Worm (Caenorhabditis elegans): ENCODE data around the gene dif-1.

The dif-1 gene

ce11 chrIV:7507305-7507704 is 45.5 kb downstream of the dif-1 start:
- TF ChIP-seq zag-1 (tag; optimal IDR thresholded peaks at IDR 0.05) (no peak), ama-1 (optimal IDR thresholded peaks at IDR 0.05) (peak; percentile 79), unc-98 (GFP tag; IDR thresholded peaks at IDR 0.05) (no peak), efl-1 (optimal IDR thresholded peaks at IDR 0.05) (peak; percentile 11 to 45), efl-1 (GFP tag; optimal IDR thresholded peaks at IDR 0.05 in 1 of 2) (peak; percentile 59 to 97), lin-35 (GFP tag; optimal IDR thresholded peaks at IDR 0.05) (peak; percentile 28 to 80), lin-13 (GFP tag; optimal IDR thresholded peaks at IDR 0.05) (peak; percentile 56), alr-1 (tag; optimal IDR thresholded peaks at IDR 0.05; ENCODE audit: borderline replicate concordance) (no peak), nhr-84 (tag; optimal IDR thresholded peaks at IDR 0.05) (no peak), C16A3.4 (tag; optimal IDR thresholded peaks at IDR 0.05) (peak; percentile 34), zip-4 (GFP tag; optimal IDR thresholded peaks at IDR 0.05) (no peak), lir-3 (tag; optimal IDR thresholded peaks at IDR 0.05; ENCODE audit: poor library complexity) (peak; percentile 9), fkh-8 (tag; optimal IDR thresholded peaks at IDR 0.05) (no peak), egl-13 (tag; optimal IDR thresholded peaks at IDR 0.05) (no peak), unc-86 (tag; optimal IDR thresholded peaks at IDR 0.05) (no peak), lin-39 (tag; optimal IDR thresholded peaks at IDR 0.05) (peak; percentile 9), unc-130 (tag; optimal IDR thresholded peaks at IDR 0.05) (peak; percentile 73), ceh-8 (GFP tag; optimal IDR thresholded peaks at IDR 0.05) (no peak), tbx-2 (tag; optimal IDR thresholded peaks at IDR 0.05) (no peak), nhr-19 (GFP tag; conservative IDR thresholded peaks at IDR 0.05) (peak; percentile 67), Y116A8C.19 (tag; optimal IDR thresholded peaks at IDR 0.05; ENCODE audit: borderline replicate concordance) (no peak), mab-9 (GFP tag; IDR thresholded peaks at IDR 0.05) (no peak), egl-27 (tag; optimal IDR thresholded peaks at IDR 0.05) (no peak), tlp-1 (tag; optimal IDR thresholded peaks at IDR 0.05) (no peak), blmp-1 (tag; optimal IDR thresholded peaks at IDR 0.05) (peak; percentile 57), ztf-4 (tag; optimal IDR thresholded peaks at IDR 0.05) (peak; percentile 6), ceh-82 (tag; optimal IDR thresholded peaks at IDR 0.05) (peak in 1 of 3 experiments; percentile 21), ztf-11 (tag; optimal IDR thresholded peaks at IDR 0.05) (no peak), swsn-7 (tag; optimal IDR thresholded peaks at IDR 0.05) (peak; percentile 35), snu-23 (GFP tag; optimal IDR thresholded peaks at IDR 0.05) (peak; percentile 69), nhr-71 (tag; optimal IDR thresholded peaks at IDR 0.05) (peak; percentile 83), nhr-11 (tag; optimal IDR thresholded peaks at IDR 0.05) (no peak), irx-1 (tag; optimal IDR thresholded peaks at IDR 0.05) (peak; percentile 17), pag-3 (tag; optimal IDR thresholded peaks at IDR 0.05; ENCODE audit: borderline replicate concordance, insufficient read depth) (no peak), C34B4.2 (tag; optimal IDR thresholded peaks at IDR 0.05) (no peak), lsy-2 (tag; optimal IDR thresholded peaks at IDR 0.05) (peak; percentile 35 to 59), nhr-28 (tag; optimal IDR thresholded peaks at IDR 0.05) (no peak), elt-2 (tag; optimal IDR thresholded peaks at IDR 0.05) (peak; percentile 29), sox-4 (tag; optimal IDR thresholded peaks at IDR 0.05) (no peak), nhr-76 (tag; optimal IDR thresholded peaks at IDR 0.05) (no peak), unc-62 (GFP tag; optimal IDR thresholded peaks at IDR 0.05) (no peak), snpc-4 (tag; optimal IDR thresholded peaks at IDR 0.05) (no peak), mef-2 (tag; optimal IDR thresholded peaks at IDR 0.05) (no peak), sptf-1 (tag; optimal IDR thresholded peaks at IDR 0.05) (no peak), unc-30 (tag; optimal IDR thresholded peaks at IDR 0.05) (no peak), rnt-1 (tag; optimal IDR thresholded peaks at IDR 0.05) (peak; percentile 60), elt-3 (tag; optimal IDR thresholded peaks at IDR 0.05) (peak in 1 of 6 experiments; percentile 65), nhr-47 (tag; optimal IDR thresholded peaks at IDR 0.05) (peak; percentile 32), dpl-1 (GFP tag; optimal IDR thresholded peaks at IDR 0.05) (peak in 2 of 3 experiments; percentile 51 to 66), lin-15B (tag; optimal IDR thresholded peaks at IDR 0.05) (no peak), hlh-17 (GFP tag; optimal IDR thresholded peaks at IDR 0.05; ENCODE audit: borderline replicate concordance) (no peak), grh-1 (GFP tag; IDR thresholded peaks at IDR 0.05) (0 out of 2 replicates have a peak, but pooled peaks have one; percentile 36), skn-1 (tag; optimal IDR thresholded peaks at IDR 0.05) (peak; percentile 37)
